Fruit fly (Drosophila melanogaster): ENCODE measurements around the gene Tango5.

DNA sequence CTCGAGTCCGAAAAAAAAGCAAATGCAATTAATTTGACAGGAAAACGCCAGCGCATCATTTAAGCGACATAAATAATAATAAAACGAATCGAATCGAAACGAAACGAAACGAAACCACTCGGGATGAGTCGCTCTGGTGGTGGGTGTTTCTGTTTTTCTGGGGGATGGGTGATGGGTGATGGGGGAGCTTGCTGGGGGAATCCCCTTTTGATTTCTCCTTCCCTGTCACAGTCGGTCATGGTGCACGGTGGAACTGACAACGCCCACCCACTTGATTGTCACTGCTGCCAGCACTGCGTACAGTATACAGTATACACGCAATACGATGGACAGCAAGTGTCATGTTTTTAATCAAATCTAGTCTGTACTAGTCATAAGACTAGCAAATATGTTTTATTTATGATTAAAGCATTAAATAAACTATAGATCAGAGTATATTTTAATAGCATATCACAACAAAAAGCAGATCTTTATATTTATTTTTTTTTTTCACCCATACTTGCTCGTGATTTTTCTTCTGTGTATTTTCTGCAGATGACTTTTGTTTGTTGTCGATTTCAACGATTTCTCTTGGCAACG is 42.2 kb downstream of the Tango5 start:
- TF ChIP-seq CTCF (optimal IDR thresholded peaks at IDR 0.05): no peak
- no peak for TF ChIP-seq CG8478 (optimal IDR thresholded peaks at IDR 0.05)

All from S2 (cell line).